Worm (Caenorhabditis elegans) whole organism, late embryonic: ENCODE data around the gene F14E5.8.

Experiments
- C08G9.2 ChIP-seq: sonication (generic microtip); optimal IDR thresholded peaks from 2 replicates; lab custom pipeline; 2016; ENCODE audit warnings: mild to moderate bottlenecking, missing genetic modification characterization, moderate library complexity, missing compliant biosample characterization
- F13H6.1 ChIP-seq: sonication (generic microtip); optimal IDR thresholded peaks from 2 replicates; lab custom pipeline; 2016; ENCODE audit warnings: missing genetic modification characterization, missing compliant biosample characterization
- Y22D7AL.16 ChIP-seq: sonication (generic microtip); optimal IDR thresholded peaks from 2 replicates; lab custom pipeline; 2016; ENCODE audit warnings: missing genetic modification characterization, missing compliant biosample characterization
- ahr-1 ChIP-seq: sonication (generic microtip); optimal IDR thresholded peaks from 2 replicates; lab custom pipeline; 2016; ENCODE audit warnings: missing genetic modification characterization, missing compliant biosample characterization
- ceh-19 ChIP-seq: fragments of 200-800 bp; sonication (Bioruptor generic); optimal IDR thresholded peaks from 2 replicates; lab custom pipeline; 2018; ENCODE audit warnings: mild to moderate bottlenecking, missing genetic modification characterization, missing compliant biosample characterization
- ceh-2 ChIP-seq: sonication (generic microtip); optimal IDR thresholded peaks from 2 replicates; lab custom pipeline; 2016; ENCODE audit warnings: missing genotype, missing genetic modification characterization, missing compliant biosample characterization
- ceh-24 ChIP-seq: sonication (generic microtip); optimal IDR thresholded peaks from 2 replicates; lab custom pipeline; 2016; ENCODE audit warnings: mild to moderate bottlenecking, missing genetic modification characterization, missing compliant biosample characterization
- ceh-34 ChIP-seq: sonication (generic microtip); optimal IDR thresholded peaks from 2 replicates; lab custom pipeline; 2016; ENCODE audit warnings: mild to moderate bottlenecking, missing genetic modification characterization, missing compliant biosample characterization
- ceh-45 ChIP-seq: fragments of 200-800 bp; sonication (Bioruptor generic); IDR thresholded peaks from 2 replicates; pipeline ENCODE4 v1.3.6; 2022; ENCODE audit warnings: missing genetic modification reagents, missing genetic modification characterization, missing compliant biosample characterization
- ceh-48 ChIP-seq: sonication (generic microtip); optimal IDR thresholded peaks from 2 replicates; lab custom pipeline; 2016; ENCODE audit warnings: missing genetic modification characterization, inconsistent platforms, missing compliant biosample characterization
- ceh-6 ChIP-seq: fragments of 200-800 bp; sonication (Bioruptor generic); optimal IDR thresholded peaks from 2 replicates; lab custom pipeline; 2018; ENCODE audit warnings: mild to moderate bottlenecking, missing genetic modification characterization, missing compliant biosample characterization
- che-1 ChIP-seq: sonication (generic microtip); optimal IDR thresholded peaks from 2 replicates; lab custom pipeline; 2016; ENCODE audit warnings: mild to moderate bottlenecking, missing genetic modification characterization, missing compliant biosample characterization
- elt-2 ChIP-seq: sonication (generic microtip); optimal IDR thresholded peaks from 2 replicates; lab custom pipeline; 2016; ENCODE audit warnings: missing genetic modification reagents, missing genetic modification characterization, missing compliant biosample characterization
- elt-4 ChIP-seq: sonication (generic microtip); optimal IDR thresholded peaks from 2 replicates; lab custom pipeline; 2016; ENCODE audit warnings: missing genetic modification characterization, missing compliant biosample characterization
- ets-4 ChIP-seq: sonication (generic microtip); optimal IDR thresholded peaks from 2 replicates; lab custom pipeline; 2016; ENCODE audit warnings: missing genetic modification characterization, missing compliant biosample characterization
- fax-1 ChIP-seq: sonication (generic microtip); optimal IDR thresholded peaks from 2 replicates; lab custom pipeline; 2016; ENCODE audit warnings: missing genotype, missing genetic modification characterization, missing compliant biosample characterization
- fkh-10 ChIP-seq: fragments of 150-350 bp; optimal IDR thresholded peaks from 2 replicates; lab custom pipeline; 2014; ENCODE audit warnings: missing biosample characterization, missing genetic modification reagents, missing genetic modification characterization
- fkh-6 ChIP-seq: sonication (generic microtip); optimal IDR thresholded peaks from 2 replicates; lab custom pipeline; 2016; ENCODE audit warnings: missing genetic modification characterization, missing compliant biosample characterization
- hlh-15 ChIP-seq: sonication (generic microtip); optimal IDR thresholded peaks from 2 replicates; lab custom pipeline; 2016; ENCODE audit warnings: missing genetic modification characterization, missing compliant biosample characterization
- hlh-30 ChIP-seq: sonication (generic microtip); optimal IDR thresholded peaks from 2 replicates; lab custom pipeline; 2017; ENCODE audit warnings: antibody characterized with exemption, missing genetic modification characterization, missing compliant biosample characterization; ENCODE audit not compliant: insufficient read depth
- hlh-6 ChIP-seq: sonication (generic microtip); optimal IDR thresholded peaks from 2 replicates; lab custom pipeline; 2016; ENCODE audit warnings: missing genotype, missing genetic modification characterization, missing compliant biosample characterization
- lim-6 ChIP-seq: sonication (generic microtip); optimal IDR thresholded peaks from 2 replicates; lab custom pipeline; 2016; ENCODE audit warnings: missing genetic modification characterization, missing compliant biosample characterization
- madf-2 ChIP-seq: sonication (generic microtip); optimal IDR thresholded peaks from 2 replicates; lab custom pipeline; 2017; ENCODE audit warnings: missing genetic modification characterization, missing compliant biosample characterization
- nhr-11 ChIP-seq: fragments of 150-350 bp; optimal IDR thresholded peaks from 2 replicates; lab custom pipeline; 2014; ENCODE audit warnings: missing biosample characterization, missing genetic modification characterization
- odd-2 ChIP-seq: sonication (generic microtip); optimal IDR thresholded peaks from 2 replicates; lab custom pipeline; 2017; ENCODE audit warnings: antibody characterized with exemption, mild to moderate bottlenecking, missing genetic modification characterization, missing compliant biosample characterization
- pag-3 ChIP-seq: sonication (generic microtip); optimal IDR thresholded peaks from 2 replicates; lab custom pipeline; 2016; ENCODE audit warnings: missing compliant biosample characterization, missing genetic modification characterization, borderline replicate concordance
- pat-9 ChIP-seq: fragments of 200-800 bp; sonication (Bioruptor generic); optimal IDR thresholded peaks from 2 replicates; lab custom pipeline; 2018; ENCODE audit warnings: mild to moderate bottlenecking, missing genetic modification characterization, moderate library complexity, missing compliant biosample characterization
- pax-1 ChIP-seq: fragments of 150-350 bp; optimal IDR thresholded peaks from 2 replicates; lab custom pipeline; 2014; ENCODE audit warnings: missing biosample characterization, missing genetic modification characterization
- pha-2 ChIP-seq: sonication (generic microtip); optimal IDR thresholded peaks from 2 replicates; lab custom pipeline; 2017; ENCODE audit warnings: mild to moderate bottlenecking, missing genetic modification characterization, missing compliant biosample characterization
- pha-4 ChIP-seq: fragments of 150-350 bp; optimal IDR thresholded peaks from 2 replicates; lab custom pipeline; 2018; ENCODE audit warnings: missing biosample characterization, missing genetic modification reagents, missing genetic modification characterization
- ref-2 ChIP-seq: sonication (generic microtip); optimal IDR thresholded peaks from 2 replicates; lab custom pipeline; 2016; ENCODE audit warnings: missing genetic modification characterization, missing compliant biosample characterization
- sox-2 ChIP-seq: fragments of 200-800 bp; sonication (Bioruptor generic); IDR thresholded peaks from 2 replicates; pipeline ENCODE4 v1.3.6; 2022; ENCODE audit warnings: missing genetic modification reagents, missing genetic modification characterization, missing compliant biosample characterization
- unc-3 ChIP-seq, 2 experiments: fragments of 200-800 bp in 1 of 2; sonication (Bioruptor generic) in 1 of 2; sonication (generic microtip) in 1 of 2; conservative IDR thresholded peaks in 1 of 2; optimal IDR thresholded peaks in 1 of 2; 2 replicates each; pipeline versions ENCODE4 v1.3.6 to Lab custom; 2016 to 2022; ENCODE audit warnings: missing compliant biosample characterization in 2 of 2, missing genetic modification characterization in 2 of 2, missing genetic modification reagents in 1 of 2
- unc-55 ChIP-seq: sonication (generic microtip); optimal IDR thresholded peaks from 2 replicates; lab custom pipeline; 2017; ENCODE audit warnings: missing biosample characterization, missing genetic modification reagents, missing genetic modification characterization
- unc-86 ChIP-seq: sonication (generic microtip); optimal IDR thresholded peaks from 2 replicates; lab custom pipeline; 2016; ENCODE audit warnings: missing genetic modification characterization, missing compliant biosample characterization
- ztf-16 ChIP-seq: sonication (generic microtip); optimal IDR thresholded peaks from 2 replicates; lab custom pipeline; 2017; ENCODE audit warnings: missing genetic modification characterization, missing compliant biosample characterization

F14E5.8 gene

DNA sequence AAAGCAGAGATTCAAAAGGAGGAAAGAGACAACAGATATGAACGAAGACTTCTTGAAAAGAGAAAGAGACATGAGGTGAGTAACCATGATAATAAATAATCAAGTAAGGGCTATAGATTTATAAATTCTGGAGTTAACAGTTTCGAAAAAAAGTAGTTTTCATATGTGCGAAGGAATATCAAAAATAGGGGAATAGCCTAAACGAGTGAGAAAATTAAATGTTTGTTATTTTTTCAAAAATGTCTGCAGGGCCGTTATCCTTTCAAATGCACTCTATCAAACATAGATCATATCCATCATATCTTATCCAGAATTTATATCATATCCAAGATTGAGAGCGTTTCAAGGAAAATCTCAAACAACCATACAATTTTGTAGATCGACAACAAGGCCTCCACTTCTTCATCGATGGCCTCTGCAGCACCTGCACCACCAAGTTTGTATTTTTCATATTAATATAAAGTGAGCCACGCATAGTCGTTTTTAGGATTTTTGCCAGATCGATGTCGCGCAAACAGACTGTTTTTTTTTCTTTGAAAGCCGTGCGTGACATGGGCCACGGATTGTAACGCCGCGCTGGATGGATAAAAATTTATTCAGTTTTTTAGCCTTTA is 984 bp downstream of the F14E5.8 start:
- TF ChIP-seq pha-4 (tag; lab: Kevin White, UChicago) (no peak), fkh-6 (tag; lab: Kevin White, UChicago) (no peak), pat-9 (tag; lab: Kevin White, UChicago) (no peak), hlh-6 (tag; lab: Kevin White, UChicago) (no peak), C08G9.2 (tag; lab: Kevin White, UChicago) (no peak), unc-55 (GFP tag; lab: Kevin White, UChicago) (no peak), sox-2 (no peak), ceh-19 (GFP tag; lab: Kevin White, UChicago) (no peak), ceh-2 (no peak), ceh-48 (tag; lab: Kevin White, UChicago) (no peak), Y22D7AL.16 (no peak), ztf-16 (tag; lab: Kevin White, UChicago) (no peak), nhr-11 (tag; lab: Kevin White, UChicago) (no peak), ceh-34 (tag; lab: Kevin White, UChicago) (no peak), unc-86 (tag; lab: Kevin White, UChicago) (no peak)

DNA sequence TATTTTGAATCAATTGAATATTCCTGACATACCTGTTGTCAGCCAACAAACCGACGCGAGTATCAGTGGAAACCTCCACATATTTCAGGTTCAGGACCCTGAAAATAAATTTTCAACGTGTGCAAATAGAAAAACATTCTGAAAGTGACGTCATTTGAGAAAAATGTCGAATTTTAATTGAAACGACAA is 8.8 kb downstream of the F14E5.8 start, which contains the start of gene F14E5.2:
Gene F14E5.2, minus strand, starts transcription at position 101 of the 189 bp plus-strand sequence.
- TF ChIP-seq pag-3 (no peak), fkh-10 (GFP tag; lab: Kevin White, UChicago) (no peak), hlh-15 (tag; lab: Kevin White, UChicago) (no peak), ahr-1 (tag; lab: Kevin White, UChicago) (no peak), hlh-30 (no peak), hlh-6 (tag; lab: Kevin White, UChicago) (no peak), fkh-6 (tag; lab: Kevin White, UChicago) (no peak), ref-2 (no peak), ets-4 (tag; lab: Kevin White, UChicago) (no peak), pha-2 (tag; lab: Kevin White, UChicago) (no peak), unc-55 (GFP tag; lab: Kevin White, UChicago) (no peak), madf-2 (tag; lab: Kevin White, UChicago) (no peak), F13H6.1 (tag; lab: Kevin White, UChicago) (no peak), elt-2 (no peak), che-1 (tag; lab: Kevin White, UChicago) (no peak), pha-4 (tag; lab: Kevin White, UChicago) (no peak), C08G9.2 (tag; lab: Kevin White, UChicago) (no peak), fax-1 (no peak), ceh-6 (GFP tag; lab: Kevin White, UChicago) (no peak)

DNA sequence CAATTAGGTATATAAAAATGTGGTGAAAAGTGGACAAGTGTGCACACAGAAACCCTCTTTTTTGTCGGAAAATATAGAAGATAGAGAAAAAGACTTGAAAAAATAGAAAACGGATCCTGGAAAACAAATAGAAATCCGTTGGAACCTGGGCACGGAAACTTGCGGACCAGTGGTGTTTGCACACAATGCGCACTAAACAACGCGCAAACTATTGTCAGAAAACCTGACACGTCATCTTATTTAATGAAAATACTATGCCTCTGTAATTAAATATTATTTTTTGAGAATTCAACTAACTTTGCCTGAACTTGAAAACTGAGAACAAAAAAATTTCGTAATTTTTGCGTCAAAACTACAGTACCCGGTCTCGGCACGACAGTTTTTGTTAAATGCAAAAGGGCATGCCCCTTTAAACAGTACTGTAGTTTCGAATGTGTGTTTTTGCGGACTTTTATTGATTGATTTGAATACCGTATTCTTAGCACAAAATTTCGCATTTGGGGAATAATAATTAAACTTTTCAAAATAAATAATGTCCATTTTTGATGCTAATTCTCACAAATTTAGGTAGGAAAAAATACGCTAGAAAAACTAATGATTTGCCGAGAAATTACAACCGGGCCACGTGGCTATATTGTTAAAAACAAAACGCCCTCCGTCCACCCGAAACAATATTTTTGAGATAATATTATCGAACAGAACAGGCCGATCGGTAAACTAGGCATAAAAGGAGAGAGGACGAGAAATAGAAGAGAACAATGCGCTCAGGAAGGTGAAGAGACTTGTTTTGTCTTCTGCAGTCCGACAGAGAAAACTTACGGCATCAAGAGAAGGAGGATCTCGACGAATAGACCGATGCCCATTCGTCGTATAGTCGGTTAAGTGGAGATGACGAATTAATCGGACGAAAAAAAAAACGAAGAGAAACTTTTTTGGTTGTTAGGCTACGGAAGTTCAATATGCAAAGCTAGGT is 9.3 kb downstream of the F14E5.8 start:
- TF ChIP-seq pha-4 (tag; lab: Kevin White, UChicago), result no peak
- TF ChIP-seq unc-3 (GFP tag; conservative IDR thresholded peaks at IDR 0.05; lab: Robert Waterston, UW), result no peak
- TF ChIP-seq unc-3 (tag; optimal IDR thresholded peaks at IDR 0.05; lab: Kevin White, UChicago), result no peak
- no peak for TF ChIP-seq fkh-10 (GFP tag; lab: Kevin White, UChicago)
- TF ChIP-seq ceh-24 (tag; lab: Kevin White, UChicago), result no peak
- no peak for TF ChIP-seq elt-4 (tag; lab: Kevin White, UChicago)
- no peak for TF ChIP-seq odd-2
- no peak for TF ChIP-seq pax-1
- no peak for TF ChIP-seq ref-2

DNA sequence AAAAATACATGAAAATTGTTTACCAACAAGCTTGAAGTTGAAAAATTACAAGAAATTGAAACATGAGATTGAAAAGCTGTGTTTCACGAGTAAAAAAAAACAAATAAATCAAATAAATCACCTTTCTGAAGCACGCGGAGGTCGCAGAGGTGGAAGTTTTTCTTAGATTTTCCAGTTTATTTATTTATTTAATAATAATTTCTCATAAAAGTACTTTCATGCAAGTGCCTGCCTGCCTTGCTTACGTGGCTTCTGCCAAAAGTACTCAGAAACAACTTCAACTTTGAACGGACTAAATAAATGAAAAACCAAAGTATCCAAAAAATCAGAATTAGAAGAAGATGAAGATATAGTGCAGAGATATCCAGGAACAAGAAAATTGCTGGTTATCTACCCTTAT is 12.1 kb downstream of the F14E5.8 start, which contains the start of gene acp-2:
Gene acp-2, minus strand, starts transcription at position 101 of the 400 bp plus-strand sequence.
- no peak for TF ChIP-seq ceh-45 (GFP tag; lab: Robert Waterston, UW)
- TF ChIP-seq lim-6 (tag; lab: Kevin White, UChicago), result no peak
- TF ChIP-seq, all 69 proteins: peak for 0
